Worm (Caenorhabditis elegans) whole organism, late embryonic: ENCODE results near the gene F43D2.7.

Source experiments
- pha-4 ChIP-seq: fragments of 150-350 bp; optimal IDR thresholded peaks from 2 replicates; lab custom pipeline; 2018; ENCODE audit warnings: missing biosample characterization, missing genetic modification reagents, missing genetic modification characterization
- ttx-3 ChIP-seq: sonication (generic microtip); optimal IDR thresholded peaks from 2 replicates; lab custom pipeline; 2016; ENCODE audit warnings: missing genetic modification reagents, missing genetic modification characterization, missing compliant biosample characterization

- no peak for TF ChIP-seq pha-4
- no peak for TF ChIP-seq ttx-3
Observed at ce11 chrV:14594103-14594502, 45.9 kb downstream of the F43D2.7 start.
